Worm (Caenorhabditis elegans) whole organism, L2 larva: ENCODE measurements around the gene R03H10.11.
"Not testable (repeated sequence)": the region's sequence is repeated elsewhere in the genome, so short reads cannot be mapped to it uniquely, and the experiment has no call there.

Source experiments
- C34F6.9 ChIP-seq: fragments of 150-350 bp; optimal IDR thresholded peaks from 2 replicates; lab custom pipeline; 2014; ENCODE audit warnings: missing biosample characterization, missing genetic modification characterization
- F13H6.1 ChIP-seq: sonication (generic microtip); optimal IDR thresholded peaks from 2 replicates; lab custom pipeline; 2016; ENCODE audit warnings: missing genetic modification characterization, missing compliant biosample characterization
- R02D3.7 ChIP-seq: fragments of 150-350 bp; optimal IDR thresholded peaks from 2 replicates; lab custom pipeline; 2014; ENCODE audit warnings: missing biosample characterization, missing genetic modification characterization
- aly-2 ChIP-seq: fragments of 150-350 bp; optimal IDR thresholded peaks from 2 replicates; lab custom pipeline; 2014; ENCODE audit warnings: missing biosample characterization, missing genetic modification characterization
- blmp-1 ChIP-seq: sonication (generic microtip); optimal IDR thresholded peaks from 2 replicates; lab custom pipeline; 2017; ENCODE audit warnings: missing genetic modification characterization, mild to moderate bottlenecking, missing compliant biosample characterization, antibody characterized with exemption, moderate library complexity; ENCODE audit not compliant: insufficient read depth
- ceh-82 ChIP-seq: fragments of 150-350 bp; optimal IDR thresholded peaks from 2 replicates; lab custom pipeline; 2014; ENCODE audit warnings: missing biosample characterization, missing genetic modification characterization
- crh-2 ChIP-seq: sonication (generic microtip); optimal IDR thresholded peaks from 2 replicates; lab custom pipeline; 2017; ENCODE audit warnings: missing biosample characterization, missing genetic modification characterization
- dmd-4 ChIP-seq: sonication (generic microtip); optimal IDR thresholded peaks from 2 replicates; lab custom pipeline; 2017; ENCODE audit warnings: missing biosample characterization, missing genetic modification characterization
- egl-27 ChIP-seq: sonication (generic microtip); optimal IDR thresholded peaks from 3 replicates; lab custom pipeline; 2017; ENCODE audit warnings: missing biosample characterization, missing genetic modification reagents, missing genetic modification characterization
- elt-1 ChIP-seq: fragments of 150-350 bp; optimal IDR thresholded peaks from 2 replicates; lab custom pipeline; 2014; ENCODE audit warnings: missing biosample characterization, missing genetic modification characterization
- fos-1 ChIP-seq: fragments of 150-350 bp; optimal IDR thresholded peaks from 2 replicates; lab custom pipeline; 2014; ENCODE audit warnings: missing biosample characterization, missing genetic modification characterization
- gmeb-1 ChIP-seq: fragments of 150-350 bp; optimal IDR thresholded peaks from 2 replicates; lab custom pipeline; 2014; ENCODE audit warnings: missing biosample characterization, missing genetic modification characterization
- lin-11 ChIP-seq: fragments of 150-350 bp; sonication (generic microtip); optimal IDR thresholded peaks from 2 replicates; lab custom pipeline; 2014; ENCODE audit warnings: missing biosample characterization, missing genetic modification characterization, inconsistent platforms, mixed read lengths
- lin-39 ChIP-seq: fragments of 150-350 bp; optimal IDR thresholded peaks from 2 replicates; lab custom pipeline; 2014; ENCODE audit warnings: missing biosample characterization, missing genetic modification reagents, missing genetic modification characterization
- lsy-2 ChIP-seq, 2 experiments: fragments of 150-350 bp in 1 of 2; sonication (generic microtip) in 1 of 2; optimal IDR thresholded peaks; 2 replicates each; lab custom pipeline; 2014 to 2017; ENCODE audit warnings: missing biosample characterization in 2 of 2, missing genetic modification characterization in 2 of 2
- mab-5 ChIP-seq: fragments of 150-350 bp; optimal IDR thresholded peaks from 2 replicates; lab custom pipeline; 2014; ENCODE audit warnings: missing biosample characterization, missing genetic modification characterization
- mbf-1 ChIP-seq: sonication (generic microtip); optimal IDR thresholded peaks from 2 replicates; lab custom pipeline; 2017; ENCODE audit warnings: missing biosample characterization, missing genetic modification characterization
- mdl-1 ChIP-seq, 2 experiments: fragments of 150-350 bp in 1 of 2; sonication (generic microtip) in 1 of 2; optimal IDR thresholded peaks; 2 replicates each; lab custom pipeline; 2017; ENCODE audit warnings: missing biosample characterization in 2 of 2, missing genetic modification characterization in 2 of 2
- nhr-11 ChIP-seq: fragments of 150-350 bp; optimal IDR thresholded peaks from 2 replicates; lab custom pipeline; 2014; ENCODE audit warnings: missing biosample characterization, missing genetic modification characterization
- nhr-12 ChIP-seq: fragments of 150-350 bp; optimal IDR thresholded peaks from 2 replicates; lab custom pipeline; 2014; ENCODE audit warnings: missing biosample characterization, missing genetic modification characterization
- nhr-129 ChIP-seq: fragments of 150-350 bp; optimal IDR thresholded peaks from 2 replicates; lab custom pipeline; 2014; ENCODE audit warnings: missing biosample characterization, missing genetic modification characterization
- nhr-25 ChIP-seq: fragments of 150-350 bp; sonication (generic microtip); optimal IDR thresholded peaks from 3 replicates; lab custom pipeline; 2014; ENCODE audit warnings: missing biosample characterization, missing genetic modification characterization
- nhr-6 ChIP-seq: fragments of 150-350 bp; optimal IDR thresholded peaks from 2 replicates; lab custom pipeline; 2014; ENCODE audit warnings: missing biosample characterization, missing genetic modification characterization
- nhr-77 ChIP-seq: fragments of 150-350 bp; optimal IDR thresholded peaks from 2 replicates; lab custom pipeline; 2014; ENCODE audit warnings: missing biosample characterization, missing genetic modification characterization
- peb-1 ChIP-seq: fragments of 150-350 bp; optimal IDR thresholded peaks from 2 replicates; lab custom pipeline; 2014; ENCODE audit warnings: missing biosample characterization, missing genetic modification characterization
- sem-4 ChIP-seq: fragments of 150-350 bp; optimal IDR thresholded peaks from 2 replicates; lab custom pipeline; 2014; ENCODE audit warnings: missing biosample characterization, missing genetic modification reagents, missing genetic modification characterization
- sma-3 ChIP-seq: sonication (generic microtip); optimal IDR thresholded peaks from 2 replicates; lab custom pipeline; 2016; ENCODE audit warnings: missing genetic modification reagents, missing genetic modification characterization, missing compliant biosample characterization
- sma-9 ChIP-seq, 2 experiments: fragments of 150-350 bp in 1 of 2; sonication (generic microtip) in 1 of 2; optimal IDR thresholded peaks; 2 replicates each; lab custom pipeline; 2014 to 2016; ENCODE audit warnings: missing genetic modification characterization in 2 of 2, mild to moderate bottlenecking in 1 of 2, missing biosample characterization in 1 of 2, missing compliant biosample characterization in 1 of 2, missing genetic modification reagents in 1 of 2, moderate library complexity in 1 of 2
- snpc-4 ChIP-seq: fragments of 150-350 bp; optimal IDR thresholded peaks from 2 replicates; lab custom pipeline; 2014; ENCODE audit warnings: missing biosample characterization, missing genetic modification characterization
- unc-55 ChIP-seq: fragments of 150-350 bp; sonication (generic microtip); optimal IDR thresholded peaks from 3 replicates; lab custom pipeline; 2014; ENCODE audit warnings: missing biosample characterization, missing genetic modification reagents, missing genetic modification characterization
- ztf-1 ChIP-seq: fragments of 200-800 bp; sonication (Bioruptor generic); conservative IDR thresholded peaks from 2 replicates; pipeline ENCODE4 v1.3.6; 2022; ENCODE audit warnings: missing genetic modification characterization, missing compliant biosample characterization
- ztf-11 ChIP-seq: sonication (generic microtip); optimal IDR thresholded peaks from 2 replicates; lab custom pipeline; 2017; ENCODE audit warnings: missing biosample characterization, missing genetic modification characterization
- ztf-4 ChIP-seq: fragments of 150-350 bp; optimal IDR thresholded peaks from 2 replicates; lab custom pipeline; 2014; ENCODE audit warnings: missing biosample characterization, missing genetic modification characterization

R03H10.11 gene

DNA sequence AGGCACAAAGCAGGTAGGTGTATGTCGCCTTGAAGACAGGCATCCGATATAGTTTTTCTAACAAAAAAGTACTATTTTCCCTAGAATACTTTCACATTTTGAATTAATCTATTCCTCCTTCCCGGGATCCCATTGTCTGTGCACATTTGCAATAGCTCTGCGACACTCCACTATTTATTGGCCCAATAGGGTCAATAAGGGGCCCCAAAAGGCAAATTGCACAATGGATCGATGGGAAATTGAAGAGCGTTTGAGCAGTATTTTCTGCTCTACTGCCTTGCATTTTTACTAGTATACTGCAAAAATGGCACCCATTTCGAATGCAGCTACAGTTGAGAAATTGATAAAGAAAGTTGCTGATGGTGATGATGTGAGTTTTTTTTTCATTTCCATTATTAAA, at the start of gene R03H10.11:
Gene R03H10.11, plus strand, starts transcription at position 301 of the 400 bp plus-strand sequence.
- no peak for TF ChIP-seq mab-5 (tag; lab: Kevin White, UChicago)
- no peak for TF ChIP-seq lsy-2 (tag; optimal IDR thresholded peaks at IDR 0.05; lab: Kevin White, UChicago)
- no peak for TF ChIP-seq nhr-77 (tag; lab: Kevin White, UChicago)
- TF ChIP-seq nhr-12 (tag; lab: Kevin White, UChicago): no peak
- no peak for TF ChIP-seq nhr-129 (tag; lab: Kevin White, UChicago)
- no peak for TF ChIP-seq sma-9 (GFP tag; optimal IDR thresholded peaks at IDR 0.05; lab: Kevin White, UChicago)
- TF ChIP-seq sma-9 (tag; optimal IDR thresholded peaks at IDR 0.05; lab: Kevin White, UChicago): no peak
- no peak for TF ChIP-seq R02D3.7 (tag; lab: Kevin White, UChicago)
- no peak for TF ChIP-seq mdl-1 (tag; optimal IDR thresholded peaks at IDR 0.05; lab: Kevin White, UChicago)

DNA sequence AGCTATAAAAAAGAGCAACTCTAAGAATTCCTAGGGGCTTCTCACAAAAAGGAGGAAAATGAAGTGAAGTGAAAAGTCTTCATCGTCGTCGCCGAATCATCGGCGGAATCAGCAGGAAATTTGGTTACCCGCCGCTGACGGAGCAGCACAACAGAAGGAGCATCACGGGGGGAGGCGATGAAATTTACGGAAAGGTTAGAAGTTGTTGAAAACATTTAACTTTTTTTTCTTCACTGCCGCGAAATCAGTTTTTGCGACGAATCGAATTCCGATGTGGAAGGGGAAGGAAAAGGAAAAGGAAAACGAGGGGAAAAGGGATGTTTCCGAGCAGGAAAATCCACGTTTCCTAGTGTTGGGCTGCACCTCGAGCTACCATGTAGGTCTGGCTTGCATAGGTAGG, 49.1 kb upstream of the R03H10.11 start:
- TF ChIP-seq mdl-1 (tag; optimal IDR thresholded peaks at IDR 0.05; lab: Kevin White, UChicago) (no peak), sma-9 (GFP tag; optimal IDR thresholded peaks at IDR 0.05; lab: Kevin White, UChicago) (peak; percentile 32), sma-9 (tag; optimal IDR thresholded peaks at IDR 0.05; lab: Kevin White, UChicago) (no peak), ztf-1 (GFP tag; lab: Robert Waterston, UW) (no peak), ceh-82 (tag; lab: Kevin White, UChicago) (no peak), lin-11 (no peak), mbf-1 (tag; lab: Kevin White, UChicago) (no peak), sma-3 (GFP tag; lab: Kevin White, UChicago) (no peak), nhr-25 (tag; lab: Kevin White, UChicago) (no peak), F13H6.1 (tag; lab: Kevin White, UChicago) (peak; percentile 19), sem-4 (tag; lab: Kevin White, UChicago) (no peak), egl-27 (tag; lab: Kevin White, UChicago) (peak; percentile 3), ztf-11 (no peak)

DNA sequence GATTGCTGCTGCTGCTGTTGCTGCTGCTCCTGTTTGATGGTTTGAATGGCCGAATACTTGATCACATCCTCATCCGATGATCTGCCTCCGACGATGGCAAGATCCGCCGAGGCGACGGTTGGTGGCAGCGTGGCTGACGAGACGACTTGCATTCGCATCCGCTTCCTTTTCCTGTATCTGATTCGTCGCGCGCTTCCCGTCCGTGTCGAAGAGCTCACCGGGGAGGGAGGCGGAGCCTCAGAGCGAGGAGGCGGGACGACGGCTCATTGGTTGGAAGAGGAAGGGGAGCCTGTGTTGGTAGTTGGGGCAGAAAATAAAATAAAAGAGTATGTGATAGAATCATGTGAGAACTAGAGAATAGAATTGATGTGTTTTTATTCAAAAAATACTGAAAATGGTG, 47.8 kb upstream of the R03H10.11 start:
- peak; percentile 5 for TF ChIP-seq F13H6.1 (tag; lab: Kevin White, UChicago)
- TF ChIP-seq nhr-129 (tag; lab: Kevin White, UChicago): no peak
- no peak for TF ChIP-seq fos-1 (tag; lab: Kevin White, UChicago)
- no peak for TF ChIP-seq dmd-4 (tag; lab: Kevin White, UChicago)
- peak; percentile 9 for TF ChIP-seq sem-4 (tag; lab: Kevin White, UChicago)
- TF ChIP-seq mdl-1 (tag; optimal IDR thresholded peaks at IDR 0.05; lab: Kevin White, UChicago): no peak

DNA sequence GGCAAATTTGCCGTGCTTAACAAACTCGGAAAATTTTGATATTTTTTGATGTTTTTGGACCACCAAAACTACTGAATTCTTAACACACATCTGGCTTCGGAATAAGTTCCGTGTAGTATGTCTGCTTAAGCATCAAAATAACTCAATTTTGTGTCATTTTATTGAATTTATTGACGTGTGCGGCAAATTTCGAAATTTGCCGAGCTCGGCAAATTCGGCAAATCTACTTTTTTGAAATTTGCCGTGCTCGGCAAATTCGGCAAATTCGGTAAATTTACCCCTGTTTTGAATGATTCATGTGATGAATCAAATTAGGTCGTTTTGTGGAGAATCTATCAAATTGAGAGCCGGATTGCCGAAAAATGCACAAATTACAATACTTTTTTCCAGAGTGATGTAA, 47.2 kb upstream of the R03H10.11 start, which contains the start of gene ast-1:
Gene ast-1, minus strand, starts transcription at position 101 of the 400 bp plus-strand sequence.
- not testable (repeated sequence) for TF ChIP-seq blmp-1, nhr-77, elt-1 (tag; lab: Kevin White, UChicago)

- TF ChIP-seq nhr-25 (tag; lab: Kevin White, UChicago) (no peak), snpc-4 (tag; lab: Kevin White, UChicago) (no peak), mbf-1 (tag; lab: Kevin White, UChicago) (no peak), gmeb-1 (tag; lab: Kevin White, UChicago) (no peak), sma-3 (GFP tag; lab: Kevin White, UChicago) (no peak), nhr-11 (no peak), ztf-4 (no peak), nhr-12 (tag; lab: Kevin White, UChicago) (no peak), C34F6.9 (tag; lab: Kevin White, UChicago) (no peak), lin-39 (tag; lab: Kevin White, UChicago) (no peak), nhr-6 (tag; lab: Kevin White, UChicago) (no peak), fos-1 (tag; lab: Kevin White, UChicago) (no peak), blmp-1 (tag; lab: Kevin White, UChicago) (no peak), nhr-129 (tag; lab: Kevin White, UChicago) (no peak), aly-2 (no peak)
These were observed 36.4 kb upstream of the R03H10.11 start, which contains the start of gene F56D3.1 for ce11 chrII:4146039-4146438. Gene F56D3.1 (plus strand): TSS chrII:4146339.

DNA sequence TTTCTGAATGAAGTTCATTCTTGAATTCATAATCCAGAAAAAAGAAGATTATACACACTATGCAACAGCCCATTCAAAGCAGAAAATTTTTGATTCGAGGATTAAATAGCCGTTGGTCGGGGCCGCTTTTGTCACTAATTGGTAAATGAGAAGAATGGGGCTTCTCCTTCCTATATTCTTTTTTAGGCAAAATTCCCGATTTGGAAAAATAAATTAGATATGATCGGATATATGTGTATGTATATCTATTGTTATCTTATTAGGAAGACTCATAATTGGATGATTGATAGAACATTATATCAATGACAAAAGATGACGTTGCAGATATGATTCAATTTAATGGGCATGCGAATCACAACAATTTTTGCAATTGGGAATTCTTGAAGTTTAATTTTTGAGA, 32.3 kb upstream of the R03H10.11 start:
- no peak for TF ChIP-seq ztf-1 (GFP tag; lab: Robert Waterston, UW)
- no peak for TF ChIP-seq unc-55 (GFP tag; lab: Kevin White, UChicago)
- no peak for TF ChIP-seq nhr-12 (tag; lab: Kevin White, UChicago)
- no peak for TF ChIP-seq crh-2 (tag; lab: Kevin White, UChicago)
- no peak for TF ChIP-seq peb-1 (tag; lab: Kevin White, UChicago)
- TF ChIP-seq nhr-11: no peak
